Worm (Caenorhabditis elegans): ENCODE results near the gene F14H12.6.

The F14H12.6 gene

DNA sequence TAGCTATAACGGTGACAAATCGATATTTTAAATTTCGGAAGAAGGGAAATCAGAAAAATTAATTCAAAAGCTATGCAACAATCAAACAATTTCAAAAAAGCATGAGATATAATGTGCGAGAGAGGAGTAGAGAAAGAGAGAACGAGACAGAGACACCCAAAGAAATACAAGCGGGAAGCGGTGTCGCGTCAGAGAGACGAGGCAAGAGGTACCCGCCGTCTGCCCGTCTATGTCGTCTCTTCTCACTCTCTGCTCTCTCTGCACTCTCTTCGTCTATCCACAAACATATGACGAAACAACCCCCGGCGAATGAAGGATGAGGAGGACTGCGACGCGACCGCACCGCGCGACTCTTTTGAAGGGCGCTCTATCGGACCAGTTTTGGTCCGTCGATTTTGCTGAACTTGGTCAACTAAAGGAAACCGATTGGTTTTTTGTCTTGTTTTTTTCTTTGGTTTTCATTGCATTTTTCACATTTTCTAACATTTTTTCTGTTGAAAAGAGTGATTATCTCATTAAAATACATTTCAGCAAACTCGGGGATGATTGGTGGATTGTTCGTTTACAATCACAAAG lies 31.6 kb upstream of the F14H12.6 start, which contains the start of gene dpy-23 (continued):
- peak; percentile 82 for TF ChIP-seq chd-7 (tag; optimal IDR thresholded peaks at IDR 0.05)
- no peak for TF ChIP-seq hrde-1 (tag; optimal IDR thresholded peaks at IDR 0.05; ENCODE audit: borderline replicate concordance)
- TF ChIP-seq mel-28 (tag; optimal IDR thresholded peaks at IDR 0.05; ENCODE audit: borderline replicate concordance), result no peak
- TF ChIP-seq nfya-1 (tag; optimal IDR thresholded peaks at IDR 0.05; ENCODE audit: borderline replicate concordance, insufficient read depth), result no peak
- TF ChIP-seq ztf-26 (tag; optimal IDR thresholded peaks at IDR 0.05), result peak; percentile 76
- no peak for TF ChIP-seq zim-3 (tag; optimal IDR thresholded peaks at IDR 0.05)
- TF ChIP-seq F37B4.10 (GFP tag; IDR thresholded peaks at IDR 0.05), result no peak
- no peak for TF ChIP-seq tbx-9 (tag; optimal IDR thresholded peaks at IDR 0.05; ENCODE audit: borderline replicate concordance)
- TF ChIP-seq nhr-90 (tag; optimal IDR thresholded peaks at IDR 0.05), result peak; percentile 2
- no peak for TF ChIP-seq F10E7.11 (tag; optimal IDR thresholded peaks at IDR 0.05)
- TF ChIP-seq him-1 (tag; optimal IDR thresholded peaks at IDR 0.05), result no peak
- TF ChIP-seq bed-2 (GFP tag; IDR thresholded peaks at IDR 0.05), result peak; percentile 80; the same call in 1 of the 2 replicates
- TF ChIP-seq F23B12.7 (tag; optimal IDR thresholded peaks at IDR 0.05; ENCODE audit: insufficient read depth), result peak; percentile 70
- no peak for TF ChIP-seq snpc-1.3 (tag; optimal IDR thresholded peaks at IDR 0.05; ENCODE audit: insufficient read depth)
- peak; percentile 86 for TF ChIP-seq somi-1 (GFP tag; optimal IDR thresholded peaks at IDR 0.05)
- no peak for TF ChIP-seq F39B2.1 (GFP tag; IDR thresholded peaks at IDR 0.05)
- no peak for TF ChIP-seq hlh-26 (GFP tag; conservative IDR thresholded peaks at IDR 0.05)
- peak; percentile 12 for TF ChIP-seq B0035.1 (tag; optimal IDR thresholded peaks at IDR 0.05)
- no peak for TF ChIP-seq unc-130 (GFP tag; optimal IDR thresholded peaks at IDR 0.05)
- no peak for TF ChIP-seq ceh-100 (GFP tag; IDR thresholded peaks at IDR 0.05)
- no peak for TF ChIP-seq rpc-1 (optimal IDR thresholded peaks at IDR 0.05)
- TF ChIP-seq rpc-1 (tag; optimal IDR thresholded peaks at IDR 0.05), result no peak
- no peak for TF ChIP-seq T26A5.8 (tag; optimal IDR thresholded peaks at IDR 0.05)
- no peak for TF ChIP-seq xnd-1 (tag; optimal IDR thresholded peaks at IDR 0.05)
- TF ChIP-seq Y53F4B.3 (GFP tag; IDR thresholded peaks at IDR 0.05), result no peak
- TF ChIP-seq ama-1 (optimal IDR thresholded peaks at IDR 0.05), result no peak
- no peak for TF ChIP-seq ama-1 (GFP tag; optimal IDR thresholded peaks at IDR 0.05)
- TF ChIP-seq ceh-40 (GFP tag; IDR thresholded peaks at IDR 0.05), result no peak
- TF ChIP-seq Y95B8A.8 (GFP tag; IDR thresholded peaks at IDR 0.05), result 0 out of 2 replicates have a peak, but pooled peaks have one; percentile 19
- TF ChIP-seq ets-4 (GFP tag; optimal IDR thresholded peaks at IDR 0.05), result peak; percentile 64
- TF ChIP-seq fkh-3 (tag; optimal IDR thresholded peaks at IDR 0.05), result no peak
- TF ChIP-seq Y67H2A.10 (GFP tag; conservative IDR thresholded peaks at IDR 0.05), result peak; percentile 64
- peak; percentile 87 for TF ChIP-seq nfyb-1 (GFP tag; IDR thresholded peaks at IDR 0.05)
- peak; percentile 81 for TF ChIP-seq ZK185.1 (tag; optimal IDR thresholded peaks at IDR 0.05; ENCODE audit: poor library complexity, severe bottlenecking)
- peak; percentile 35 for TF ChIP-seq F22D6.2 (tag; optimal IDR thresholded peaks at IDR 0.05)
- TF ChIP-seq D2030.7 (GFP tag; IDR thresholded peaks at IDR 0.05), result no peak
- TF ChIP-seq lin-54 (GFP tag; optimal IDR thresholded peaks at IDR 0.05), result peak; percentile 51
- TF ChIP-seq aptf-2 (GFP tag; conservative IDR thresholded peaks at IDR 0.05), result no peak
- no peak for TF ChIP-seq F57C9.4 (tag; optimal IDR thresholded peaks at IDR 0.05)
- TF ChIP-seq tbp1 (GFP tag; optimal IDR thresholded peaks at IDR 0.05), result peak; percentile 49
- peak; percentile 61 for TF ChIP-seq rcor-1 (GFP tag; IDR thresholded peaks at IDR 0.05)
- TF ChIP-seq ztf-18 (tag; optimal IDR thresholded peaks at IDR 0.05), result peak; percentile 19
- no peak for TF ChIP-seq madf-8 (GFP tag; conservative IDR thresholded peaks at IDR 0.05)
- TF ChIP-seq sea-2 (GFP tag; IDR thresholded peaks at IDR 0.05), result no peak
- TF ChIP-seq snpc-1.1 (tag; optimal IDR thresholded peaks at IDR 0.05; ENCODE audit: insufficient read depth), result no peak
- TF ChIP-seq B0261.1 (tag; optimal IDR thresholded peaks at IDR 0.05), result no peak
- TF ChIP-seq athp-1 (tag; optimal IDR thresholded peaks at IDR 0.05), result peak; percentile 23
- no peak for TF ChIP-seq snpc-3.4 (tag; optimal IDR thresholded peaks at IDR 0.05)
